Comparison of ENCODE assay signal across 1 fruit fly cellular context in genomic region chrX:15043700-15044225, dm6.
A peak's percentile ranks its signal among the peaks of the same experiment; 100 is the strongest.
TF ChIP-seq lines count a peak whose summit lies in the region.

Gene CG5541 (plus strand): TSS chrX:15044123.

TF ChIP-seq in whole organism, embryonic, 481 proteins besides CTCF, POLR2A, EP300 and RAD21 (continued from another document):
- TF ChIP-seq CG16813 (GFP tag; IDR thresholded peaks at IDR 0.05; lab: Robert Waterston, UW; ENCODE audit: partially characterized antibody) (no peak), CG30020 (tag; optimal IDR thresholded peaks at IDR 0.05; lab: Kevin White, UChicago) (no peak), al (GFP tag; IDR thresholded peaks at IDR 0.05; lab: Robert Waterston, UW) (0 out of 2 replicates have a peak, but pooled peaks have one; percentile 17), Doc2 (GFP tag; IDR thresholded peaks at IDR 0.05; lab: Robert Waterston, UW) (no peak), row (GFP tag; IDR thresholded peaks at IDR 0.05; lab: Robert Waterston, UW) (peak; percentile 92), wek (GFP tag; optimal IDR thresholded peaks at IDR 0.05; lab: Kevin White, UChicago) (no peak), twi (tag; optimal IDR thresholded peaks at IDR 0.05; lab: Kevin White, UChicago) (no peak), Pdp1 (GFP tag; optimal IDR thresholded peaks at IDR 0.05; lab: Kevin White, UChicago) (peak in 1 of 2 experiments; percentile 66), onecut (GFP tag; IDR thresholded peaks at IDR 0.05; lab: Robert Waterston, UW) (no peak), chif (GFP tag; optimal IDR thresholded peaks at IDR 0.05; lab: Kevin White, UChicago) (no peak), CG9437 (GFP tag; optimal IDR thresholded peaks at IDR 0.05; lab: Kevin White, UChicago) (peak; percentile 72), dati (GFP tag; IDR thresholded peaks at IDR 0.05; lab: Robert Waterston, UW) (no peak), Dek (tag; optimal IDR thresholded peaks at IDR 0.05; lab: Kevin White, UChicago) (no peak), CG10543 (GFP tag; optimal IDR thresholded peaks at IDR 0.05; lab: Kevin White, UChicago) (peak; percentile 82), Mes4 (GFP tag; optimal IDR thresholded peaks at IDR 0.05; lab: Kevin White, UChicago) (no peak), CG30403 (GFP tag; optimal IDR thresholded peaks at IDR 0.05; lab: Kevin White, UChicago) (peak; percentile 8), repo (GFP tag; optimal IDR thresholded peaks at IDR 0.05; lab: Kevin White, UChicago) (no peak), CG7372 (GFP tag; IDR thresholded peaks at IDR 0.05; lab: Robert Waterston, UW) (peak; percentile 74), Sry-β (GFP tag; optimal IDR thresholded peaks at IDR 0.05; lab: Kevin White, UChicago) (peak; percentile 91), Lpt (GFP tag; optimal IDR thresholded peaks at IDR 0.05; lab: Kevin White, UChicago) (no peak), CG18599 (GFP tag; optimal IDR thresholded peaks at IDR 0.05; lab: Kevin White, UChicago) (peak; percentile 40), CG11560 (tag; IDR thresholded peaks at IDR 0.05; lab: Robert Waterston, UW) (no peak), CG12104 (GFP tag; optimal IDR thresholded peaks at IDR 0.05; lab: Kevin White, UChicago) (no peak), CG6854 (GFP tag; optimal IDR thresholded peaks at IDR 0.05; lab: Kevin White, UChicago) (peak; percentile 33), B-H2 (GFP tag; optimal IDR thresholded peaks at IDR 0.05; lab: Kevin White, UChicago) (peak; percentile 8), Dip3 (GFP tag; optimal IDR thresholded peaks at IDR 0.05; lab: Kevin White, UChicago) (no peak), Ets65A (GFP tag; lab: Kevin White, UChicago) (peak; percentile 62), eyg (GFP tag; optimal IDR thresholded peaks at IDR 0.05; lab: Kevin White, UChicago) (no peak), CG10959 (GFP tag; IDR thresholded peaks at IDR 0.05; lab: Robert Waterston, UW) (no peak), CG13424 (tag; optimal IDR thresholded peaks at IDR 0.05; lab: Kevin White, UChicago) (peak; percentile 37), pb (GFP tag; optimal IDR thresholded peaks at IDR 0.05; lab: Kevin White, UChicago) (no peak), chinmo (GFP tag; IDR thresholded peaks at IDR 0.05; lab: Robert Waterston, UW; ENCODE audit: partially characterized antibody) (no peak), tna (GFP tag; IDR thresholded peaks at IDR 0.05; lab: Robert Waterston, UW; ENCODE audit: partially characterized antibody) (no peak), CG11085 (GFP tag; IDR thresholded peaks at IDR 0.05; lab: Robert Waterston, UW) (no peak), CG11247 (GFP tag; IDR thresholded peaks at IDR 0.05; lab: Robert Waterston, UW) (no peak), hbn (GFP tag; IDR thresholded peaks at IDR 0.05; lab: Robert Waterston, UW; ENCODE audit: partially characterized antibody) (no peak), oc (tag; optimal IDR thresholded peaks at IDR 0.05; lab: Kevin White, UChicago) (no peak), CG2875 (GFP tag; optimal IDR thresholded peaks at IDR 0.05; lab: Kevin White, UChicago) (no peak), ap (GFP tag; IDR thresholded peaks at IDR 0.05; lab: Robert Waterston, UW) (no peak), tup (GFP tag; optimal IDR thresholded peaks at IDR 0.05; lab: Kevin White, UChicago) (no peak), wor (GFP tag; IDR thresholded peaks at IDR 0.05; lab: Robert Waterston, UW) (no peak), CG31365 (tag; optimal IDR thresholded peaks at IDR 0.05; lab: Kevin White, UChicago) (no peak), psq (GFP tag; optimal IDR thresholded peaks at IDR 0.05; lab: Kevin White, UChicago) (no peak), fu2 (GFP tag; optimal IDR thresholded peaks at IDR 0.05; lab: Kevin White, UChicago) (no peak), Poxn (GFP tag; IDR thresholded peaks at IDR 0.05; lab: Robert Waterston, UW) (no peak), insv (GFP tag; optimal IDR thresholded peaks at IDR 0.05; lab: Kevin White, UChicago) (no peak), fd64A (GFP tag; optimal IDR thresholded peaks at IDR 0.05; lab: Kevin White, UChicago) (no peak), CG14014 (GFP tag; IDR thresholded peaks at IDR 0.05; lab: Robert Waterston, UW) (no peak), jing (GFP tag; optimal IDR thresholded peaks at IDR 0.05; lab: Kevin White, UChicago) (no peak), CG17912 (GFP tag; optimal IDR thresholded peaks at IDR 0.05; lab: Kevin White, UChicago) (no peak), CG31388 (GFP tag; optimal IDR thresholded peaks at IDR 0.05; lab: Kevin White, UChicago) (no peak), Deaf1 (tag; optimal IDR thresholded peaks at IDR 0.05; lab: Kevin White, UChicago) (peak; percentile 42), CG10565 (GFP tag; optimal IDR thresholded peaks at IDR 0.05; lab: Kevin White, UChicago) (no peak), CG7928 (GFP tag; optimal IDR thresholded peaks at IDR 0.05; lab: Kevin White, UChicago) (no peak), seq (GFP tag; IDR thresholded peaks at IDR 0.05; lab: Robert Waterston, UW) (no peak), CG12659 (GFP tag; optimal IDR thresholded peaks at IDR 0.05; lab: Kevin White, UChicago) (peak; percentile 32), CG3407 (GFP tag; optimal IDR thresholded peaks at IDR 0.05; lab: Kevin White, UChicago) (no peak), CoRest (tag; optimal IDR thresholded peaks at IDR 0.05; lab: Kevin White, UChicago) (peak; percentile 45), CG8924 (tag; optimal IDR thresholded peaks at IDR 0.05; lab: Kevin White, UChicago) (no peak), nerfin-2 (GFP tag; IDR thresholded peaks at IDR 0.05; lab: Robert Waterston, UW; ENCODE audit: partially characterized antibody) (no peak)
